Worm (Caenorhabditis elegans) whole organism, mixed stage, embryonic: ENCODE results near the gene prp-40.

Experiments used
- blmp-1 ChIP-seq: fragments of 150-350 bp; optimal IDR thresholded peaks from 2 replicates; lab custom pipeline; 2014; ENCODE audit warnings: missing biosample characterization, missing genetic modification characterization
- ces-1 ChIP-seq: fragments of 150-350 bp; optimal IDR thresholded peaks from 2 replicates; lab custom pipeline; 2014; ENCODE audit warnings: missing biosample characterization, missing genetic modification reagents, missing genetic modification characterization
- drap-1 ChIP-seq: fragments of 200-800 bp; sonication (Bioruptor generic); optimal IDR thresholded peaks from 3 replicates; lab custom pipeline; 2018; ENCODE audit warnings: mild to moderate bottlenecking, missing genetic modification characterization, missing compliant biosample characterization
- elt-3 ChIP-seq: fragments of 150-350 bp; optimal IDR thresholded peaks from 2 replicates; lab custom pipeline; 2014; ENCODE audit warnings: missing biosample characterization, missing genetic modification characterization
- lin-13 ChIP-seq: fragments of 150-350 bp; optimal IDR thresholded peaks from 2 replicates; lab custom pipeline; 2014; ENCODE audit warnings: missing biosample characterization, missing genetic modification characterization
- mab-5 ChIP-seq: fragments of 150-350 bp; optimal IDR thresholded peaks from 2 replicates; lab custom pipeline; 2014; ENCODE audit warnings: missing biosample characterization, missing genetic modification characterization
- mls-2 ChIP-seq: sonication (generic microtip); optimal IDR thresholded peaks from 2 replicates; lab custom pipeline; 2016; ENCODE audit warnings: mild to moderate bottlenecking, missing genetic modification characterization, moderate library complexity, missing compliant biosample characterization
- nhr-12 ChIP-seq: fragments of 150-350 bp; optimal IDR thresholded peaks from 2 replicates; lab custom pipeline; 2014; ENCODE audit warnings: missing biosample characterization, missing genetic modification characterization
- nhr-28 ChIP-seq: fragments of 150-350 bp; optimal IDR thresholded peaks from 2 replicates; lab custom pipeline; 2014; ENCODE audit warnings: missing biosample characterization, missing genetic modification characterization
- nhr-76 ChIP-seq: sonication (generic microtip); optimal IDR thresholded peaks from 2 replicates; lab custom pipeline; 2017; ENCODE audit warnings: missing biosample characterization, missing genetic modification characterization
- pha-4 ChIP-seq: fragments of 150-350 bp; optimal IDR thresholded peaks from 2 replicates; lab custom pipeline; 2018; ENCODE audit warnings: missing biosample characterization, missing genetic modification reagents, missing genetic modification characterization
- sem-2 ChIP-seq: fragments of 200-800 bp; sonication (Bioruptor generic); optimal IDR thresholded peaks from 2 replicates; lab custom pipeline; 2018; ENCODE audit warnings: mild to moderate bottlenecking, missing genetic modification characterization, missing compliant biosample characterization
- snpc-4 ChIP-seq: fragments of 150-350 bp; optimal IDR thresholded peaks from 2 replicates; lab custom pipeline; 2014; ENCODE audit warnings: missing biosample characterization, missing genetic modification characterization
- ztf-11 ChIP-seq: fragments of 150-350 bp; optimal IDR thresholded peaks from 2 replicates; lab custom pipeline; 2014; ENCODE audit warnings: missing biosample characterization, missing genetic modification characterization

ce11 chrIII:9542816-9543215 is 20.9 kb downstream of the prp-40 start, which contains the start of gene eif-2Balpha:
- TF ChIP-seq elt-3 (no peak), snpc-4 (tag; lab: Kevin White, UChicago) (no peak), sem-2 (GFP tag; lab: Kevin White, UChicago) (no peak), nhr-12 (tag; lab: Kevin White, UChicago) (no peak), nhr-28 (tag; lab: Kevin White, UChicago) (no peak), ztf-11 (tag; lab: Kevin White, UChicago) (no peak), mls-2 (tag; lab: Kevin White, UChicago) (no peak), ces-1 (GFP tag; lab: Kevin White, UChicago) (peak; percentile 64), pha-4 (tag; lab: Kevin White, UChicago) (no peak), drap-1 (GFP tag; lab: Kevin White, UChicago) (no peak), lin-13 (no peak), nhr-76 (tag; lab: Kevin White, UChicago) (no peak), blmp-1 (no peak), mab-5 (no peak)
